Worm (Caenorhabditis elegans) whole organism, early embryonic: ENCODE measurements around the gene C15F1.1.

Experiments
- B0310.2 ChIP-seq: sonication (generic microtip); optimal IDR thresholded peaks from 2 replicates; lab custom pipeline; 2016; ENCODE audit warnings: mild to moderate bottlenecking, missing genetic modification characterization, missing compliant biosample characterization
- F13C5.2 ChIP-seq: sonication (generic microtip); optimal IDR thresholded peaks from 2 replicates; lab custom pipeline; 2017; ENCODE audit warnings: mild to moderate bottlenecking, missing genetic modification characterization, inconsistent platforms, missing compliant biosample characterization
- aly-1 ChIP-seq: sonication (generic microtip); optimal IDR thresholded peaks from 2 replicates; lab custom pipeline; 2016; ENCODE audit warnings: missing genetic modification characterization, missing compliant biosample characterization
- ama-1 ChIP-seq: fragments of 150-350 bp; optimal IDR thresholded peaks from 2 replicates; lab custom pipeline; 2014
- ceh-13 ChIP-seq: fragments of 200-800 bp; sonication (Bioruptor generic); optimal IDR thresholded peaks from 2 replicates; lab custom pipeline; 2018; ENCODE audit warnings: mild to moderate bottlenecking, missing genetic modification characterization, missing compliant biosample characterization
- ceh-36 ChIP-seq: sonication (generic microtip); optimal IDR thresholded peaks from 2 replicates; lab custom pipeline; 2016; ENCODE audit warnings: missing genetic modification characterization, inconsistent platforms, missing compliant biosample characterization
- ets-7 ChIP-seq: sonication (generic microtip); optimal IDR thresholded peaks from 2 replicates; lab custom pipeline; 2016; ENCODE audit warnings: missing genotype, missing genetic modification characterization, missing compliant biosample characterization
- flt-1 ChIP-seq: fragments of 200-800 bp; sonication (Bioruptor generic); IDR thresholded peaks from 2 replicates; pipeline ENCODE4 v1.3.6; 2022; ENCODE audit warnings: missing genetic modification characterization, missing compliant biosample characterization
- hmbx-1 ChIP-seq: sonication (generic microtip); optimal IDR thresholded peaks from 2 replicates; lab custom pipeline; 2016; ENCODE audit warnings: mild to moderate bottlenecking, missing genetic modification characterization, missing compliant biosample characterization
- hmg-4 ChIP-seq: fragments of 200-800 bp; sonication (Bioruptor generic); optimal IDR thresholded peaks from 2 replicates; lab custom pipeline; 2018; ENCODE audit warnings: mild to moderate bottlenecking, missing genetic modification characterization, missing compliant biosample characterization
- hnd-1 ChIP-seq: sonication (generic microtip); optimal IDR thresholded peaks from 2 replicates; lab custom pipeline; 2016; ENCODE audit warnings: missing genetic modification characterization, missing compliant biosample characterization
- pes-1 ChIP-seq: fragments of 200-800 bp; sonication (Bioruptor generic); IDR thresholded peaks from 2 replicates; pipeline ENCODE4 v1.3.6; 2022; ENCODE audit warnings: missing genetic modification reagents, missing genetic modification characterization, missing compliant biosample characterization
- scrt-1 ChIP-seq: fragments of 200-800 bp; sonication (Bioruptor generic); IDR thresholded peaks from 2 replicates; pipeline ENCODE4 v1.3.6; 2022; ENCODE audit warnings: missing genetic modification characterization, missing compliant biosample characterization
- sea-1 ChIP-seq: fragments of 200-800 bp; sonication (Bioruptor generic); conservative IDR thresholded peaks from 2 replicates; pipeline ENCODE4 v1.3.6; 2022; ENCODE audit warnings: missing genetic modification characterization, missing compliant biosample characterization
- tbx-11 ChIP-seq: fragments of 200-800 bp; sonication (Bioruptor generic); IDR thresholded peaks from 2 replicates; pipeline ENCODE4 v1.3.6; 2022; ENCODE audit warnings: missing genetic modification characterization, missing compliant biosample characterization
- tbx-37 ChIP-seq: fragments of 200-800 bp; sonication (Bioruptor generic); conservative IDR thresholded peaks from 2 replicates; pipeline ENCODE4 v1.3.6; 2022; ENCODE audit warnings: missing genetic modification reagents, missing genetic modification characterization, missing compliant biosample characterization
- tra-4 ChIP-seq: sonication (generic microtip); optimal IDR thresholded peaks from 2 replicates; lab custom pipeline; 2017; ENCODE audit warnings: missing genetic modification characterization, missing compliant biosample characterization

The C15F1.1 gene

ce11 chrII:6989830-6990287, at the start of gene C15F1.1:
C15F1.1 (plus strand) TSS chrII:6989880.
- TF ChIP-seq hmbx-1 (tag; lab: Kevin White, UChicago) (no peak), F13C5.2 (tag; lab: Kevin White, UChicago) (no peak), tra-4 (tag; lab: Kevin White, UChicago) (no peak), pes-1 (GFP tag; lab: Robert Waterston, UW) (no peak), scrt-1 (GFP tag; lab: Robert Waterston, UW) (no peak), ceh-36 (tag; lab: Kevin White, UChicago) (no peak), flt-1 (no peak), ets-7 (tag; lab: Kevin White, UChicago) (no peak), B0310.2 (no peak), hnd-1 (tag; lab: Kevin White, UChicago) (no peak), ceh-13 (GFP tag; lab: Kevin White, UChicago) (no peak), tbx-11 (GFP tag; lab: Robert Waterston, UW) (no peak), tbx-37 (GFP tag; lab: Robert Waterston, UW) (no peak), aly-1 (no peak), hmg-4 (GFP tag; lab: Kevin White, UChicago) (no peak), ama-1 (lab: Kevin White, UChicago) (no peak), sea-1 (GFP tag; lab: Robert Waterston, UW) (no peak)

ce11 chrII:6940726-6941230, 48.9 kb upstream of the C15F1.1 start:
- TF ChIP-seq aly-1 (no peak), F13C5.2 (tag; lab: Kevin White, UChicago) (no peak), ceh-13 (GFP tag; lab: Kevin White, UChicago) (no peak), B0310.2 (no peak), ets-7 (tag; lab: Kevin White, UChicago) (no peak), ceh-36 (tag; lab: Kevin White, UChicago) (no peak), hnd-1 (tag; lab: Kevin White, UChicago) (no peak), tbx-11 (GFP tag; lab: Robert Waterston, UW) (no peak), pes-1 (GFP tag; lab: Robert Waterston, UW) (no peak), scrt-1 (GFP tag; lab: Robert Waterston, UW) (no peak), hmbx-1 (tag; lab: Kevin White, UChicago) (no peak), ama-1 (lab: Kevin White, UChicago) (no peak), tra-4 (tag; lab: Kevin White, UChicago) (no peak), tbx-37 (GFP tag; lab: Robert Waterston, UW) (no peak), flt-1 (no peak), hmg-4 (GFP tag; lab: Kevin White, UChicago) (no peak)

- no peak for TF ChIP-seq ceh-13 (GFP tag; lab: Kevin White, UChicago)
These were observed 48.2 kb upstream of the C15F1.1 start for ce11 chrII:6941520-6941919.

- TF ChIP-seq ceh-36 (tag; lab: Kevin White, UChicago) (peak; percentile 43), pes-1 (GFP tag; lab: Robert Waterston, UW) (no peak), tbx-11 (GFP tag; lab: Robert Waterston, UW) (no peak), aly-1 (peak; percentile 41), ama-1 (lab: Kevin White, UChicago) (no peak), B0310.2 (no peak), scrt-1 (GFP tag; lab: Robert Waterston, UW) (no peak), ets-7 (tag; lab: Kevin White, UChicago) (no peak), tbx-37 (GFP tag; lab: Robert Waterston, UW) (no peak), hmg-4 (GFP tag; lab: Kevin White, UChicago) (peak; percentile 84), F13C5.2 (tag; lab: Kevin White, UChicago) (peak; percentile 76), sea-1 (GFP tag; lab: Robert Waterston, UW) (no peak), hmbx-1 (tag; lab: Kevin White, UChicago) (no peak), tra-4 (tag; lab: Kevin White, UChicago) (no peak), ceh-13 (GFP tag; lab: Kevin White, UChicago) (no peak), flt-1 (no peak), hnd-1 (tag; lab: Kevin White, UChicago) (no peak)
These were observed 46.2 kb upstream of the C15F1.1 start for ce11 chrII:6943299-6944051.

- peak; percentile 48 for TF ChIP-seq ceh-36 (tag; lab: Kevin White, UChicago)
- 0 out of 2 replicates have a peak, but pooled peaks have one; percentile 26 for TF ChIP-seq flt-1
- TF ChIP-seq hmbx-1 (tag; lab: Kevin White, UChicago) = no peak
- TF ChIP-seq sea-1 (GFP tag; lab: Robert Waterston, UW) = no peak
- no peak for TF ChIP-seq B0310.2
- peak; percentile 67 for TF ChIP-seq F13C5.2 (tag; lab: Kevin White, UChicago)
- TF ChIP-seq hmg-4 (GFP tag; lab: Kevin White, UChicago) = peak; percentile 55
These were observed 38.4 kb upstream of the C15F1.1 start, which contains the start of the genes malt-1 and ceh-38 for ce11 chrII:6951250-6951806. malt-1 (minus strand) TSS chrII:6951300. ceh-38 (plus strand) TSS chrII:6951526.

- TF ChIP-seq tbx-37 (GFP tag; lab: Robert Waterston, UW) (no peak), hmg-4 (GFP tag; lab: Kevin White, UChicago) (no peak), hmbx-1 (tag; lab: Kevin White, UChicago) (no peak), tra-4 (tag; lab: Kevin White, UChicago) (no peak)
These were observed 34.5 kb upstream of the C15F1.1 start for ce11 chrII:6955084-6955697.
